Fruit fly (Drosophila melanogaster) whole organism, adult: Measurements from ENCODE around the gene CG32187.
A peak's percentile ranks its signal among the peaks of the same experiment; 100 is the strongest.

Experiments used
- CG11617 ChIP-seq: fragments of 200-800 bp; sonication (Bioruptor generic); optimal IDR thresholded peaks from 2 replicates; lab custom pipeline; 2017; ENCODE audit warnings: mild to moderate bottlenecking, missing biosample characterization, missing genetic modification reagents, missing genetic modification characterization
- CG12768 ChIP-seq: fragments of 200-800 bp; sonication (Bioruptor generic); optimal IDR thresholded peaks from 2 replicates; lab custom pipeline; 2017; ENCODE audit warnings: missing biosample characterization, missing genetic modification characterization, mild to moderate bottlenecking, moderate library complexity, missing genetic modification reagents
- CG14711 ChIP-seq: fragments of 200-800 bp; sonication (Bioruptor generic); optimal IDR thresholded peaks from 2 replicates; lab custom pipeline; 2018; ENCODE audit warnings: missing biosample characterization, mild to moderate bottlenecking, missing genetic modification characterization, moderate library complexity
- CG1620 ChIP-seq: fragments of 200-800 bp; sonication (Bioruptor generic); optimal IDR thresholded peaks from 2 replicates; lab custom pipeline; 2016; ENCODE audit warnings: missing biosample characterization, missing genetic modification characterization
- CG33017 ChIP-seq: fragments of 200-800 bp; sonication (Bioruptor generic); optimal IDR thresholded peaks from 2 replicates; lab custom pipeline; 2018; ENCODE audit warnings: missing biosample characterization, mild to moderate bottlenecking, missing genetic modification characterization, moderate library complexity
- CG5204 ChIP-seq: fragments of 200-800 bp; sonication (Bioruptor generic); optimal IDR thresholded peaks from 2 replicates; lab custom pipeline; 2016; ENCODE audit warnings: missing biosample characterization, missing genetic modification characterization
- CG7045 ChIP-seq: fragments of 200-800 bp; sonication (Bioruptor generic); optimal IDR thresholded peaks from 2 replicates; lab custom pipeline; 2017; ENCODE audit warnings: missing biosample characterization, mild to moderate bottlenecking, missing genetic modification characterization
- CG7101 ChIP-seq: fragments of 200-800 bp; sonication (Bioruptor generic); optimal IDR thresholded peaks from 2 replicates; lab custom pipeline; 2018; ENCODE audit warnings: missing biosample characterization, mild to moderate bottlenecking, missing genetic modification characterization, moderate library complexity
- Clk ChIP-seq: fragments of 200-800 bp; sonication (Bioruptor generic); optimal IDR thresholded peaks from 2 replicates; lab custom pipeline; 2017; ENCODE audit warnings: missing biosample characterization, missing genetic modification characterization
- Crg-1 ChIP-seq: fragments of 200-800 bp; sonication (Bioruptor generic); optimal IDR thresholded peaks from 2 replicates; lab custom pipeline; 2016; ENCODE audit warnings: missing biosample characterization, missing genetic modification characterization
- Hr96 ChIP-seq: fragments of 200-800 bp; sonication (Bioruptor generic); optimal IDR thresholded peaks from 2 replicates; lab custom pipeline; 2016; ENCODE audit warnings: missing biosample characterization, missing genetic modification characterization
- Mnt ChIP-seq: fragments of 200-800 bp; sonication (Bioruptor generic); optimal IDR thresholded peaks from 2 replicates; lab custom pipeline; 2016; ENCODE audit warnings: missing biosample characterization, mild to moderate bottlenecking, missing genetic modification characterization
- bab1 ChIP-seq: fragments of 200-800 bp; sonication (Bioruptor generic); optimal IDR thresholded peaks from 3 replicates; lab custom pipeline; 2019; ENCODE audit warnings: missing biosample characterization, mild to moderate bottlenecking, missing genetic modification characterization, moderate library complexity
- cic ChIP-seq: fragments of 200-800 bp; sonication (Bioruptor generic); optimal IDR thresholded peaks from 2 replicates; lab custom pipeline; 2017; ENCODE audit warnings: missing biosample characterization, mild to moderate bottlenecking, missing genetic modification characterization, moderate library complexity
- cnc ChIP-seq, 2 experiments: fragments of >200 bp; optimal IDR thresholded peaks; 2 replicates each; lab custom pipeline; 2017
- kay ChIP-seq: fragments of 200-800 bp; sonication (Bioruptor generic); peaks from one replicate; lab custom pipeline; 2016; ENCODE audit warnings: missing biosample characterization, missing genetic modification characterization, borderline replicate concordance
- ovo ChIP-seq: fragments of 200-800 bp; sonication (Bioruptor generic); optimal IDR thresholded peaks from 2 replicates; lab custom pipeline; 2016; ENCODE audit warnings: missing biosample characterization, missing genetic modification characterization
- pad ChIP-seq: fragments of 200-800 bp; sonication (Bioruptor generic); optimal IDR thresholded peaks from 3 replicates; lab custom pipeline; 2017; ENCODE audit warnings: missing biosample characterization, missing genetic modification characterization, mild to moderate bottlenecking, moderate library complexity, missing genetic modification reagents
- tj ChIP-seq: fragments of 200-800 bp; sonication (Bioruptor generic); optimal IDR thresholded peaks from 3 replicates; lab custom pipeline; 2017; ENCODE audit warnings: missing biosample characterization, mild to moderate bottlenecking, missing genetic modification characterization, moderate library complexity
- toe ChIP-seq: fragments of 200-800 bp; sonication (Bioruptor generic); optimal IDR thresholded peaks from 2 replicates; lab custom pipeline; 2016; ENCODE audit warnings: missing biosample characterization, missing genetic modification characterization

CG32187 gene

dm6 chr3L:17791067-17791466 is 15.1 kb downstream of the CG32187 start:
- TF ChIP-seq cnc (optimal IDR thresholded peaks at IDR 0.05; lab: Kevin White, UChicago) (no peak), toe (GFP tag; lab: Kevin White, UChicago) (no peak), tj (GFP tag; lab: Kevin White, UChicago) (no peak), CG11617 (GFP tag; lab: Kevin White, UChicago) (no peak), CG14711 (tag; lab: Kevin White, UChicago) (no peak), CG1620 (GFP tag; lab: Kevin White, UChicago) (no peak), CG7101 (tag; lab: Kevin White, UChicago) (no peak), kay (GFP tag; lab: Kevin White, UChicago) (no peak), pad (GFP tag; lab: Kevin White, UChicago) (no peak), bab1 (no peak), cic (no peak), CG12768 (GFP tag; lab: Kevin White, UChicago) (no peak), CG7045 (no peak), CG33017 (tag; lab: Kevin White, UChicago) (no peak), Clk (GFP tag; lab: Kevin White, UChicago) (no peak), CG5204 (GFP tag; lab: Kevin White, UChicago) (no peak), Hr96 (no peak), Mnt (GFP tag; lab: Kevin White, UChicago) (no peak), Crg-1 (GFP tag; lab: Kevin White, UChicago) (no peak)

- no peak for TF ChIP-seq kay (GFP tag; lab: Kevin White, UChicago)
These were observed 42.2 kb downstream of the CG32187 start, which contains the start of the genes Adgf-A and Adgf-A2 for dm6 chr3L:17763987-17764386. Gene Adgf-A, minus strand, starts transcription at chr3L:17764158. Gene Adgf-A2, minus strand, starts transcription at chr3L:17764158.

- TF ChIP-seq Crg-1 (GFP tag; lab: Kevin White, UChicago) (no peak), kay (GFP tag; lab: Kevin White, UChicago) (no peak), Clk (GFP tag; lab: Kevin White, UChicago) (no peak), CG1620 (GFP tag; lab: Kevin White, UChicago) (no peak), ovo (no peak), cic (no peak), CG11617 (GFP tag; lab: Kevin White, UChicago) (no peak), CG7101 (tag; lab: Kevin White, UChicago) (no peak)
These were observed 47.0 kb downstream of the CG32187 start, which contains the start of gene CG32181 for dm6 chr3L:17759072-17759747. Gene CG32181, plus strand, starts transcription at chr3L:17759697.

dm6 chr3L:17758084-17758211 is 48.2 kb downstream of the CG32187 start, which contains the start of gene CG32182:
Gene CG32182, plus strand, starts transcription at chr3L:17758112.
- TF ChIP-seq tj (GFP tag; lab: Kevin White, UChicago) (no peak), ovo (no peak), bab1 (no peak), CG7045 (no peak), CG5204 (GFP tag; lab: Kevin White, UChicago) (no peak), CG11617 (GFP tag; lab: Kevin White, UChicago) (no peak), CG12768 (GFP tag; lab: Kevin White, UChicago) (no peak), Clk (GFP tag; lab: Kevin White, UChicago) (no peak), toe (GFP tag; lab: Kevin White, UChicago) (no peak), Hr96 (no peak)

dm6 chr3L:17757156-17758083 is 48.7 kb downstream of the CG32187 start:
- TF ChIP-seq kay (GFP tag; lab: Kevin White, UChicago): peak; percentile 44
- no peak for TF ChIP-seq tj (GFP tag; lab: Kevin White, UChicago)
